Worm (Caenorhabditis elegans) whole organism, L4 larva: ENCODE results near the gene C30G4.4.

Source experiments
- D1046.2 ChIP-seq: fragments of 200-800 bp; sonication (Bioruptor generic); IDR thresholded peaks from 2 replicates; pipeline ENCODE4 v1.3.6; 2022; ENCODE audit warnings: missing genetic modification characterization, missing compliant biosample characterization
- Y48G9A.11 ChIP-seq: fragments of 200-800 bp; sonication (Bioruptor generic); IDR thresholded peaks from 2 replicates; pipeline ENCODE4 v1.3.6; 2022; ENCODE audit warnings: missing genetic modification reagents, missing genetic modification characterization, missing compliant biosample characterization
- Y5F2A.4 ChIP-seq: fragments of 200-800 bp; sonication (Bioruptor generic); optimal IDR thresholded peaks from 2 replicates; lab custom pipeline; 2018; ENCODE audit warnings: mild to moderate bottlenecking, missing genetic modification characterization, missing compliant biosample characterization
- ZK546.5 ChIP-seq, 2 experiments: sonication (generic microtip); optimal IDR thresholded peaks; 2 replicates each; lab custom pipeline; 2017; ENCODE audit warnings: missing biosample characterization in 2 of 2, missing genetic modification characterization in 2 of 2
- aha-1 ChIP-seq: fragments of 150-350 bp; peaks from one replicate; lab custom pipeline; 2014; ENCODE audit warnings: missing biosample characterization, missing genetic modification characterization
- arid-1 ChIP-seq: fragments of 200-800 bp; sonication (Bioruptor generic); conservative IDR thresholded peaks from 2 replicates; pipeline ENCODE4 v1.3.6; 2022; ENCODE audit warnings: missing genetic modification reagents, missing genetic modification characterization, missing compliant biosample characterization
- attf-4 ChIP-seq: sonication (generic microtip); optimal IDR thresholded peaks from 3 replicates; lab custom pipeline; 2017; ENCODE audit warnings: missing biosample characterization, missing genetic modification characterization
- ceh-20 ChIP-seq: fragments of 200-800 bp; sonication (Bioruptor generic); IDR thresholded peaks from 2 replicates; pipeline ENCODE4 v1.3.6; 2022; ENCODE audit warnings: missing genetic modification reagents, missing genetic modification characterization, missing compliant biosample characterization
- ceh-28 ChIP-seq: fragments of 150-350 bp; optimal IDR thresholded peaks from 2 replicates; lab custom pipeline; 2014; ENCODE audit warnings: missing biosample characterization, missing genetic modification reagents, missing genetic modification characterization
- cey-2 ChIP-seq: sonication (generic microtip); optimal IDR thresholded peaks from 3 replicates; lab custom pipeline; 2017; ENCODE audit warnings: missing genetic modification characterization, mild to moderate bottlenecking, missing compliant biosample characterization, antibody characterized with exemption, borderline replicate concordance; ENCODE audit not compliant: insufficient read depth
- daf-12 ChIP-seq: fragments of 150-350 bp; optimal IDR thresholded peaks from 2 replicates; lab custom pipeline; 2014; ENCODE audit warnings: missing biosample characterization, missing genetic modification reagents, missing genetic modification characterization
- daf-16 ChIP-seq, 3 experiments: sonication (generic microtip); optimal IDR thresholded peaks; 2 replicates each; lab custom pipeline; 2016 to 2017; ENCODE audit warnings: missing genetic modification characterization in 3 of 3, missing genetic modification reagents in 3 of 3, mild to moderate bottlenecking in 2 of 3, missing compliant biosample characterization in 2 of 3, missing biosample characterization in 1 of 3, moderate library complexity in 1 of 3
- daf-19 ChIP-seq: fragments of 200-800 bp; sonication (Bioruptor generic); conservative IDR thresholded peaks from 2 replicates; pipeline ENCODE4 v1.3.6; 2022; ENCODE audit warnings: missing genetic modification characterization, missing compliant biosample characterization
- dmd-6 ChIP-seq: fragments of 200-800 bp; sonication (Bioruptor generic); IDR thresholded peaks from 2 replicates; pipeline ENCODE4 v1.3.6; 2022; ENCODE audit warnings: missing genetic modification reagents, missing genetic modification characterization, missing compliant biosample characterization
- dve-1 ChIP-seq: sonication (generic microtip); optimal IDR thresholded peaks from 2 replicates; lab custom pipeline; 2017; ENCODE audit warnings: antibody characterized with exemption, mild to moderate bottlenecking, missing genetic modification characterization, missing compliant biosample characterization; ENCODE audit not compliant: insufficient read depth
- egl-43 ChIP-seq: fragments of 200-800 bp; sonication (Bioruptor generic); IDR thresholded peaks from 2 replicates; pipeline ENCODE4 v1.3.6; 2022; ENCODE audit warnings: missing genetic modification reagents, missing genetic modification characterization, missing compliant biosample characterization
- fkh-10 ChIP-seq: fragments of 150-350 bp; optimal IDR thresholded peaks from 2 replicates; lab custom pipeline; 2014; ENCODE audit warnings: missing biosample characterization, missing genetic modification reagents, missing genetic modification characterization
- fos-1 ChIP-seq: fragments of 150-350 bp; optimal IDR thresholded peaks from 2 replicates; lab custom pipeline; 2014; ENCODE audit warnings: missing biosample characterization, missing genetic modification characterization
- hif-1 ChIP-seq, 2 experiments: sonication (generic microtip); optimal IDR thresholded peaks; 2 replicates each; lab custom pipeline; 2016 to 2017; ENCODE audit warnings: missing compliant biosample characterization in 2 of 2, missing genetic modification characterization in 2 of 2, missing genetic modification reagents in 2 of 2, missing genotype in 2 of 2, mild to moderate bottlenecking in 1 of 2
- hlh-11 ChIP-seq: fragments of 200-800 bp; sonication (Bioruptor generic); optimal IDR thresholded peaks from 2 replicates; lab custom pipeline; 2018; ENCODE audit warnings: mild to moderate bottlenecking, missing genetic modification characterization, missing compliant biosample characterization
- hlh-30 ChIP-seq: sonication (generic microtip); optimal IDR thresholded peaks from 2 replicates; lab custom pipeline; 2017; ENCODE audit warnings: antibody characterized with exemption, mild to moderate bottlenecking, missing genetic modification characterization, missing compliant biosample characterization; ENCODE audit not compliant: insufficient read depth
- hmg-1.1 ChIP-seq: fragments of 200-800 bp; sonication (Bioruptor generic); IDR thresholded peaks from 2 replicates; pipeline ENCODE4 v1.3.6; 2022; ENCODE audit warnings: missing genetic modification reagents, missing genetic modification characterization, missing compliant biosample characterization
- lin-38 ChIP-seq: fragments of 200-800 bp; sonication (Bioruptor generic); IDR thresholded peaks from 2 replicates; pipeline ENCODE4 v1.3.6; 2022; ENCODE audit warnings: missing genetic modification reagents, missing genetic modification characterization, missing compliant biosample characterization
- lin-39 ChIP-seq: fragments of 150-350 bp; optimal IDR thresholded peaks from 2 replicates; lab custom pipeline; 2014; ENCODE audit warnings: missing biosample characterization, missing genetic modification reagents, missing genetic modification characterization
- madf-5 ChIP-seq, 2 experiments: fragments of 200-800 bp; sonication (Bioruptor generic); IDR thresholded peaks; 2 replicates each; pipeline ENCODE4 v1.3.6; 2022; ENCODE audit warnings: missing compliant biosample characterization in 2 of 2, missing genetic modification characterization in 2 of 2
- mdl-1 ChIP-seq, 2 experiments: fragments of 150-350 bp in 1 of 2; sonication (generic microtip) in 1 of 2; optimal IDR thresholded peaks; 2 replicates each; lab custom pipeline; 2014 to 2017; ENCODE audit warnings: missing biosample characterization in 2 of 2, missing genetic modification characterization in 2 of 2
- mep-1 ChIP-seq: fragments of 150-350 bp; sonication (generic microtip); optimal IDR thresholded peaks from 3 replicates; lab custom pipeline; 2014; ENCODE audit warnings: missing biosample characterization, missing genetic modification characterization
- mxl-2 ChIP-seq: fragments of 200-800 bp; sonication (Bioruptor generic); conservative IDR thresholded peaks from 2 replicates; pipeline ENCODE4 v1.3.6; 2022; ENCODE audit warnings: missing genetic modification reagents, missing genetic modification characterization, missing compliant biosample characterization
- mxl-3 ChIP-seq: fragments of 200-800 bp; sonication (Bioruptor generic); optimal IDR thresholded peaks from 2 replicates; lab custom pipeline; 2018; ENCODE audit warnings: mild to moderate bottlenecking, missing genetic modification characterization, missing compliant biosample characterization
- nhr-10 ChIP-seq: fragments of 150-350 bp; optimal IDR thresholded peaks from 2 replicates; lab custom pipeline; 2014; ENCODE audit warnings: missing biosample characterization, missing genetic modification characterization
- nhr-102 ChIP-seq: sonication (generic microtip); optimal IDR thresholded peaks from 2 replicates; lab custom pipeline; 2016; ENCODE audit warnings: mild to moderate bottlenecking, missing genetic modification characterization, moderate library complexity, missing compliant biosample characterization
- nhr-237 ChIP-seq: sonication (generic microtip); optimal IDR thresholded peaks from 2 replicates; lab custom pipeline; 2017; ENCODE audit warnings: missing biosample characterization, missing genetic modification characterization
- nhr-28 ChIP-seq: fragments of 150-350 bp; optimal IDR thresholded peaks from 2 replicates; lab custom pipeline; 2014; ENCODE audit warnings: missing biosample characterization, missing genetic modification characterization
- nhr-41 ChIP-seq: fragments of 200-800 bp; sonication (Bioruptor generic); IDR thresholded peaks from 2 replicates; pipeline ENCODE4 v1.3.6; 2022; ENCODE audit warnings: missing genetic modification reagents, missing genetic modification characterization, missing compliant biosample characterization
- nhr-42 ChIP-seq: fragments of 200-800 bp; sonication (Bioruptor generic); IDR thresholded peaks from 2 replicates; pipeline ENCODE4 v1.3.6; 2022; ENCODE audit warnings: missing genetic modification characterization, missing compliant biosample characterization
- nhr-6 ChIP-seq: fragments of 150-350 bp; optimal IDR thresholded peaks from 2 replicates; lab custom pipeline; 2014; ENCODE audit warnings: missing biosample characterization, missing genetic modification characterization
- nhr-77 ChIP-seq: fragments of 150-350 bp; optimal IDR thresholded peaks from 2 replicates; lab custom pipeline; 2014; ENCODE audit warnings: missing biosample characterization, missing genetic modification characterization
- php-3 ChIP-seq: fragments of 200-800 bp; sonication (Bioruptor generic); IDR thresholded peaks from 2 replicates; pipeline ENCODE4 v1.3.6; 2022; ENCODE audit warnings: missing genetic modification reagents, missing genetic modification characterization, missing compliant biosample characterization
- pqm-1 ChIP-seq: sonication (generic microtip); optimal IDR thresholded peaks from 2 replicates; lab custom pipeline; 2017; ENCODE audit warnings: missing biosample characterization, missing genetic modification characterization
- saeg-2 ChIP-seq: fragments of 200-800 bp; sonication (Bioruptor generic); IDR thresholded peaks from 2 replicates; pipeline ENCODE4 v1.3.6; 2022; ENCODE audit warnings: missing genetic modification reagents, missing genetic modification characterization, missing compliant biosample characterization
- sdz-12 ChIP-seq: fragments of 200-800 bp; sonication (Bioruptor generic); optimal IDR thresholded peaks from 2 replicates; lab custom pipeline; 2018; ENCODE audit warnings: mild to moderate bottlenecking, missing genetic modification characterization, missing compliant biosample characterization
- skn-1 ChIP-seq: fragments of 150-350 bp; optimal IDR thresholded peaks from 2 replicates; lab custom pipeline; 2014; ENCODE audit warnings: missing biosample characterization, missing genetic modification characterization
- snpc-1.2 ChIP-seq: fragments of 200-800 bp; sonication (Bioruptor generic); IDR thresholded peaks from 2 replicates; pipeline ENCODE4 v1.3.6; 2022; ENCODE audit warnings: missing genetic modification reagents, missing genetic modification characterization, missing compliant biosample characterization
- unc-130 ChIP-seq: sonication (generic microtip); optimal IDR thresholded peaks from 2 replicates; lab custom pipeline; 2016; ENCODE audit warnings: missing genetic modification reagents, missing genetic modification characterization, missing compliant biosample characterization
- unc-39 ChIP-seq: sonication (generic microtip); optimal IDR thresholded peaks from 2 replicates; lab custom pipeline; 2017; ENCODE audit warnings: missing biosample characterization, missing genetic modification characterization
- vab-7 ChIP-seq: fragments of 200-800 bp; sonication (Bioruptor generic); IDR thresholded peaks from 2 replicates; pipeline ENCODE4 v1.3.6; 2022; ENCODE audit warnings: missing genetic modification reagents, missing genetic modification characterization, missing compliant biosample characterization
- zip-11 ChIP-seq: fragments of 200-800 bp; sonication (Bioruptor generic); IDR thresholded peaks from 2 replicates; pipeline ENCODE4 v1.3.6; 2022; ENCODE audit warnings: missing genetic modification characterization, missing compliant biosample characterization
- zip-2 ChIP-seq: fragments of 150-350 bp; optimal IDR thresholded peaks from 2 replicates; lab custom pipeline; 2014; ENCODE audit warnings: missing biosample characterization, missing genetic modification characterization

The C30G4.4 gene

DNA sequence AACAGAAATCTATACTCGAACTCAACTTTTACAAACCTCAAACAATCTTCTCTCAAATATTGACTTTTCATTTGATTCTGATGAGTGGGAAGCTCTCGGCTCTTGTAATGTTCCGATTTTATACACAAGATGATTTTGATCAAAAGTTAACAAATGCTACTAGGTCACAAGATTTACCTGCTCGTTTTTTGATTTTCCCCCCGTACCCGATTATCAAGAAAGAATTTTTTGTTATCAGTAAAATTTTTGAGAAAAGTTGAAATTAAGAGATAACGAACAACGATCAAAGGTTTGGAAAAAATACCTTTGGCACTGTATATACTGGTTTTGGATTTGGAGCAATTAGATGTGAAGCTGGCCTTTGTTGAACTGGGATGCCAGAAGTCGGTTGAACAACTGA lies 7.2 kb downstream of the C30G4.4 start:
- TF ChIP-seq nhr-41 (GFP tag; lab: Robert Waterston, UW) (no peak), hlh-11 (tag; lab: Kevin White, UChicago) (peak; percentile 53), lin-39 (tag; lab: Kevin White, UChicago) (no peak), zip-2 (tag; lab: Kevin White, UChicago) (no peak), nhr-28 (tag; lab: Kevin White, UChicago) (peak; percentile 18), pqm-1 (tag; lab: Kevin White, UChicago) (peak; percentile 43), ceh-28 (tag; lab: Kevin White, UChicago) (no peak), daf-16 (GFP tag; optimal IDR thresholded peaks at IDR 0.05; lab: Kevin White, UChicago) (no peak), daf-16 (tag; optimal IDR thresholded peaks at IDR 0.05; lab: Kevin White, UChicago) (peak; percentile 68), nhr-77 (tag; lab: Kevin White, UChicago) (peak; percentile 13), dve-1 (tag; lab: Kevin White, UChicago) (peak; percentile 78), aha-1 (tag; lab: Kevin White, UChicago) (peak; percentile 61), dmd-6 (peak; percentile 64), mdl-1 (tag; optimal IDR thresholded peaks at IDR 0.05; lab: Kevin White, UChicago) (peak in 1 of 2 experiments; percentile 1), hlh-30 (peak; percentile 41), daf-12 (tag; lab: Kevin White, UChicago) (no peak)

DNA sequence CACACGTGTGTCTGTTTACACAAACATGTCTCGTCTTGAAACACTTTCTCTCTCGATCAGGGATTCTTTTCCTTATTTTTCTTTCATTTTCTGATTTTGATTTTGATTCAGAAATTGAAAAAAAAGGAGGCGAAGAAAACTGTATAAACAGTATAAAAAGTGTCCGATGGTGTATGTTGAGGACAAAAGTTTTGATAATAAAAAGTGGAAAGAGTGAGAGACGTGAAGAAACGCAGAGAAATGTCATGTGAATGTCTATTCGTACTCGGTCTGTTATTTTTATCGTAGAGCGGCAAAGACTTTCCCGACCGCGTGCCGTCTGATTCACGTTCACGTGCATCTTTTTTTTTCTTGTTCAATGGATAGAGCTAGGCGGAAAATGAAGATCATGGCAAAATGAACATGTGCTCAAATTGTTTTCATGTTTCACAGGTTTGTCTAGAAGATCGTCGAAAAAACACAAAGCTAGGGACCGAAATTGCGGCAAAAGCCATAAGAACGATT lies 8.2 kb downstream of the C30G4.4 start:
- TF ChIP-seq nhr-28 (tag; lab: Kevin White, UChicago), result peak; percentile 92
- TF ChIP-seq unc-130 (GFP tag; lab: Kevin White, UChicago), result no peak
- peak; percentile 93 for TF ChIP-seq mxl-2 (GFP tag; lab: Robert Waterston, UW)
- no peak for TF ChIP-seq nhr-6
- peak; percentile 2 for TF ChIP-seq fos-1 (tag; lab: Kevin White, UChicago)
- TF ChIP-seq hmg-1.1, result peak; percentile 51; the same call in 1 of the 2 replicates
- TF ChIP-seq daf-16 (GFP tag; optimal IDR thresholded peaks at IDR 0.05; lab: Kevin White, UChicago), result no peak
- peak; percentile 94 for TF ChIP-seq daf-16 (tag; optimal IDR thresholded peaks at IDR 0.05; lab: Kevin White, UChicago)
- no peak for TF ChIP-seq madf-5 (GFP tag; IDR thresholded peaks at IDR 0.05; lab: Robert Waterston, UW)
- TF ChIP-seq nhr-102 (tag; lab: Kevin White, UChicago), result peak; percentile 42
- no peak for TF ChIP-seq saeg-2 (GFP tag; lab: Robert Waterston, UW)
- no peak for TF ChIP-seq nhr-237 (tag; lab: Kevin White, UChicago)
- TF ChIP-seq lin-38 (GFP tag; lab: Robert Waterston, UW), result no peak
- no peak for TF ChIP-seq D1046.2 (GFP tag; lab: Robert Waterston, UW)
- no peak for TF ChIP-seq ZK546.5 (tag; optimal IDR thresholded peaks at IDR 0.05; lab: Kevin White, UChicago)
- no peak for TF ChIP-seq vab-7 (GFP tag; lab: Robert Waterston, UW)
- no peak for TF ChIP-seq sdz-12
- no peak for TF ChIP-seq nhr-42 (GFP tag; lab: Robert Waterston, UW)
- TF ChIP-seq attf-4, result no peak
- no peak for TF ChIP-seq snpc-1.2 (GFP tag; lab: Robert Waterston, UW)
- TF ChIP-seq php-3 (GFP tag; lab: Robert Waterston, UW), result peak; percentile 86
- no peak for TF ChIP-seq daf-19
- TF ChIP-seq Y48G9A.11, result no peak
- no peak for TF ChIP-seq Y5F2A.4 (GFP tag; lab: Kevin White, UChicago)
- no peak for TF ChIP-seq lin-39 (tag; lab: Kevin White, UChicago)
- no peak for TF ChIP-seq zip-2 (tag; lab: Kevin White, UChicago)
- peak; percentile 58 for TF ChIP-seq mep-1
- TF ChIP-seq zip-11, result no peak
- TF ChIP-seq hif-1 (tag; optimal IDR thresholded peaks at IDR 0.05; lab: Kevin White, UChicago), result peak in 1 of 2 experiments; percentile 66
- TF ChIP-seq cey-2, result peak; percentile 84
- no peak for TF ChIP-seq egl-43 (GFP tag; lab: Robert Waterston, UW)
- TF ChIP-seq mxl-3 (GFP tag; lab: Kevin White, UChicago), result peak; percentile 88
- TF ChIP-seq skn-1 (tag; lab: Kevin White, UChicago), result no peak
- TF ChIP-seq dmd-6, result peak; percentile 100
- no peak for TF ChIP-seq daf-12 (tag; lab: Kevin White, UChicago)
- no peak for TF ChIP-seq fkh-10
- peak; percentile 35; the same call in 1 of the 2 replicates for TF ChIP-seq ceh-20
- TF ChIP-seq arid-1 (GFP tag; lab: Robert Waterston, UW), result no peak
- TF ChIP-seq nhr-10, result no peak
- TF ChIP-seq unc-39 (tag; lab: Kevin White, UChicago), result no peak
